Worm (Caenorhabditis elegans) whole organism, L2 larva: ENCODE results near the gene gcsh-1.

Source experiments
- lin-39 ChIP-seq: fragments of 150-350 bp; optimal IDR thresholded peaks from 2 replicates; lab custom pipeline; 2014; ENCODE audit warnings: missing biosample characterization, missing genetic modification reagents, missing genetic modification characterization
- lsy-2 ChIP-seq, 2 experiments: fragments of 150-350 bp in 1 of 2; sonication (generic microtip) in 1 of 2; optimal IDR thresholded peaks; 2 replicates each; lab custom pipeline; 2014 to 2017; ENCODE audit warnings: missing biosample characterization in 2 of 2, missing genetic modification characterization in 2 of 2
- mdl-1 ChIP-seq, 2 experiments: fragments of 150-350 bp in 1 of 2; sonication (generic microtip) in 1 of 2; optimal IDR thresholded peaks; 2 replicates each; lab custom pipeline; 2017; ENCODE audit warnings: missing biosample characterization in 2 of 2, missing genetic modification characterization in 2 of 2
- nhr-21 ChIP-seq: fragments of 150-350 bp; optimal IDR thresholded peaks from 2 replicates; lab custom pipeline; 2014; ENCODE audit warnings: missing biosample characterization, missing genetic modification characterization
- snpc-4 ChIP-seq: fragments of 150-350 bp; optimal IDR thresholded peaks from 2 replicates; lab custom pipeline; 2014; ENCODE audit warnings: missing biosample characterization, missing genetic modification characterization
- unc-39 ChIP-seq: fragments of 150-350 bp; optimal IDR thresholded peaks from 2 replicates; lab custom pipeline; 2014; ENCODE audit warnings: missing biosample characterization, missing genetic modification characterization

- no peak for TF ChIP-seq snpc-4 (tag; lab: Kevin White, UChicago)
- no peak for TF ChIP-seq lsy-2 (tag; optimal IDR thresholded peaks at IDR 0.05; lab: Kevin White, UChicago)
- TF ChIP-seq lin-39, result no peak
- TF ChIP-seq nhr-21 (tag; lab: Kevin White, UChicago), result no peak
- no peak for TF ChIP-seq mdl-1 (tag; optimal IDR thresholded peaks at IDR 0.05; lab: Kevin White, UChicago)
- no peak for TF ChIP-seq unc-39 (tag; lab: Kevin White, UChicago)
These were observed 12.7 kb upstream of the gcsh-1 start, which contains the start of gene nspc-18 for ce11 chrX:14527559-14527958.
